Fruit fly (Drosophila melanogaster) whole organism, prepupa: ENCODE data around the gene CG6659.

ENCODE experiments used
- CG10631 ChIP-seq: fragments of 200-800 bp; sonication (Bioruptor generic); optimal IDR thresholded peaks from 2 replicates; lab custom pipeline; 2016; ENCODE audit warnings: missing biosample characterization, missing genetic modification characterization
- CG10669 ChIP-seq: fragments of 200-800 bp; sonication (Bioruptor generic); optimal IDR thresholded peaks from 3 replicates; lab custom pipeline; 2018; ENCODE audit warnings: missing biosample characterization, mild to moderate bottlenecking, missing genetic modification characterization, moderate library complexity
- CG11762 ChIP-seq: fragments of 200-800 bp; sonication (Bioruptor generic); optimal IDR thresholded peaks from 3 replicates; lab custom pipeline; 2016; ENCODE audit warnings: missing biosample characterization, missing genetic modification characterization; ENCODE audit not compliant: insufficient read depth
- CG11902 ChIP-seq: fragments of 200-800 bp; sonication (Bioruptor generic); optimal IDR thresholded peaks from 3 replicates; lab custom pipeline; 2016; ENCODE audit warnings: missing biosample characterization, missing genetic modification characterization
- CG3032 ChIP-seq: fragments of 200-800 bp; optimal IDR thresholded peaks from 2 replicates; lab custom pipeline; 2019; ENCODE audit warnings: missing biosample characterization, mild to moderate bottlenecking, missing genetic modification characterization, moderate library complexity
- CG31627 ChIP-seq: fragments of 200-800 bp; sonication (Bioruptor generic); optimal IDR thresholded peaks from 3 replicates; lab custom pipeline; 2016; ENCODE audit warnings: missing biosample characterization, missing genetic modification characterization
- CG34406 ChIP-seq: fragments of 200-800 bp; sonication (Bioruptor generic); optimal IDR thresholded peaks from 3 replicates; lab custom pipeline; 2016; ENCODE audit warnings: missing biosample characterization, missing genetic modification characterization
- CG3919 ChIP-seq: fragments of 200-800 bp; sonication (Bioruptor generic); optimal IDR thresholded peaks from 3 replicates; lab custom pipeline; 2016; ENCODE audit warnings: missing biosample characterization, missing genetic modification characterization
- CG4318 ChIP-seq: fragments of 200-800 bp; sonication (Bioruptor generic); optimal IDR thresholded peaks from 3 replicates; lab custom pipeline; 2017; ENCODE audit warnings: missing biosample characterization, mild to moderate bottlenecking, missing genetic modification characterization
- CG6163 ChIP-seq: fragments of 200-800 bp; sonication (Bioruptor generic); IDR thresholded peaks from 3 replicates; pipeline ENCODE4 v1.3.6; 2022; ENCODE audit warnings: missing biosample characterization, missing genetic modification characterization
- CG6276 ChIP-seq: fragments of 200-800 bp; sonication (Bioruptor generic); optimal IDR thresholded peaks from 2 replicates; lab custom pipeline; 2017; ENCODE audit warnings: missing biosample characterization, mild to moderate bottlenecking, missing genetic modification characterization
- CG6808 ChIP-seq: fragments of 200-800 bp; sonication (Bioruptor generic); optimal IDR thresholded peaks from 3 replicates; lab custom pipeline; 2017; ENCODE audit warnings: missing biosample characterization, missing genetic modification characterization, mild to moderate bottlenecking, moderate library complexity, missing genetic modification reagents
- CG6854 ChIP-seq: fragments of 200-800 bp; sonication (Bioruptor generic); optimal IDR thresholded peaks from 2 replicates; lab custom pipeline; 2017; ENCODE audit warnings: missing biosample characterization, mild to moderate bottlenecking, missing genetic modification characterization
- CG7368 ChIP-seq: fragments of 200-800 bp; sonication (Bioruptor generic); optimal IDR thresholded peaks from 3 replicates; lab custom pipeline; 2016; ENCODE audit warnings: missing biosample characterization, missing genetic modification characterization
- CG8119 ChIP-seq: fragments of 200-800 bp; sonication (Bioruptor generic); IDR thresholded peaks from 3 replicates; pipeline ENCODE4 v1.3.6; 2022; ENCODE audit warnings: missing biosample characterization, missing genetic modification characterization
- CG8319 ChIP-seq: fragments of 200-800 bp; sonication (Bioruptor generic); optimal IDR thresholded peaks from 3 replicates; lab custom pipeline; 2016; ENCODE audit warnings: missing biosample characterization, missing genetic modification characterization
- CG8632 ChIP-seq: fragments of 200-800 bp; sonication (Bioruptor generic); optimal IDR thresholded peaks from 3 replicates; lab custom pipeline; 2016; ENCODE audit warnings: missing biosample characterization, missing genetic modification characterization
- CG9139 ChIP-seq: fragments of 200-800 bp; sonication (Bioruptor generic); optimal IDR thresholded peaks from 3 replicates; lab custom pipeline; 2017; ENCODE audit warnings: missing biosample characterization, mild to moderate bottlenecking, missing genetic modification characterization
- Eip93F ChIP-seq: fragments of 200-800 bp; sonication (Bioruptor generic); optimal IDR thresholded peaks from 2 replicates; lab custom pipeline; 2016; ENCODE audit warnings: missing biosample characterization, mild to moderate bottlenecking, missing genetic modification characterization
- Ets21C ChIP-seq: fragments of 200-800 bp; sonication (Bioruptor generic); optimal IDR thresholded peaks from 3 replicates; lab custom pipeline; 2016; ENCODE audit warnings: missing biosample characterization, missing genetic modification characterization
- Hr38 ChIP-seq: sonication (Bioruptor generic); optimal IDR thresholded peaks from 2 replicates; lab custom pipeline; 2016; ENCODE audit warnings: missing biosample characterization, missing genetic modification characterization
- Hr39 ChIP-seq: fragments of 200-800 bp; sonication (Bioruptor generic); optimal IDR thresholded peaks from 2 replicates; lab custom pipeline; 2016; ENCODE audit warnings: missing biosample characterization, missing genetic modification characterization
- Hr4 ChIP-seq: fragments of 200-800 bp; sonication (Bioruptor generic); optimal IDR thresholded peaks from 3 replicates; lab custom pipeline; 2016; ENCODE audit warnings: missing biosample characterization, missing genetic modification characterization
- Lpt ChIP-seq: fragments of 200-800 bp; sonication (Bioruptor generic); optimal IDR thresholded peaks from 3 replicates; lab custom pipeline; 2016; ENCODE audit warnings: missing biosample characterization, missing genetic modification characterization
- OdsH ChIP-seq: fragments of 200-800 bp; sonication (Bioruptor generic); optimal IDR thresholded peaks from 3 replicates; lab custom pipeline; 2016; ENCODE audit warnings: missing biosample characterization, missing genetic modification characterization
- Smox ChIP-seq: fragments of 200-800 bp; sonication (Bioruptor generic); optimal IDR thresholded peaks from 3 replicates; lab custom pipeline; 2016; ENCODE audit warnings: missing biosample characterization, missing genetic modification characterization
- Sox102F ChIP-seq: fragments of 200-800 bp; sonication (Bioruptor generic); optimal IDR thresholded peaks from 2 replicates; lab custom pipeline; 2016; ENCODE audit warnings: missing biosample characterization, mild to moderate bottlenecking, missing genetic modification characterization
- acj6 ChIP-seq: fragments of 200-800 bp; sonication (Bioruptor generic); optimal IDR thresholded peaks from 3 replicates; lab custom pipeline; 2016; ENCODE audit warnings: missing biosample characterization, missing genetic modification characterization
- cyc ChIP-seq: fragments of 200-800 bp; sonication (Bioruptor generic); optimal IDR thresholded peaks from 3 replicates; lab custom pipeline; 2016; ENCODE audit warnings: missing biosample characterization, missing genetic modification characterization
- dac ChIP-seq: fragments of 200-800 bp; sonication (Bioruptor generic); optimal IDR thresholded peaks from 2 replicates; lab custom pipeline; 2017; ENCODE audit warnings: missing biosample characterization, mild to moderate bottlenecking, missing genetic modification characterization
- eg ChIP-seq: fragments of 200-800 bp; sonication (Bioruptor generic); IDR thresholded peaks from 3 replicates; pipeline ENCODE4 v1.3.6; 2022; ENCODE audit warnings: missing biosample characterization, missing genetic modification characterization
- esn ChIP-seq: fragments of 200-800 bp; sonication (Bioruptor generic); optimal IDR thresholded peaks from 2 replicates; lab custom pipeline; 2016; ENCODE audit warnings: missing biosample characterization, mild to moderate bottlenecking, missing genetic modification characterization, moderate library complexity
- fd85E ChIP-seq: fragments of 200-800 bp; sonication (Bioruptor generic); optimal IDR thresholded peaks from 3 replicates; lab custom pipeline; 2016; ENCODE audit warnings: missing biosample characterization, missing genetic modification characterization
- fkh ChIP-seq: fragments of 200-800 bp; sonication (Bioruptor generic); optimal IDR thresholded peaks from 3 replicates; lab custom pipeline; 2017; ENCODE audit warnings: missing biosample characterization, mild to moderate bottlenecking, missing genetic modification characterization, moderate library complexity
- lz ChIP-seq: fragments of 200-800 bp; sonication (Bioruptor generic); optimal IDR thresholded peaks from 3 replicates; lab custom pipeline; 2016; ENCODE audit warnings: missing biosample characterization, missing genetic modification characterization
- net ChIP-seq: fragments of 200-800 bp; sonication (Bioruptor generic); optimal IDR thresholded peaks from 3 replicates; lab custom pipeline; 2016; ENCODE audit warnings: missing biosample characterization, missing genetic modification characterization
- pdm3 ChIP-seq: fragments of 200-800 bp; sonication (Bioruptor generic); optimal IDR thresholded peaks from 3 replicates; lab custom pipeline; 2016; ENCODE audit warnings: missing biosample characterization, missing genetic modification characterization
- salr ChIP-seq, 2 experiments: fragments of 200-800 bp; sonication (Bioruptor generic); optimal IDR thresholded peaks; 3 replicates each; lab custom pipeline; 2016 to 2018; ENCODE audit warnings: missing biosample characterization in 2 of 2, missing genetic modification characterization in 2 of 2, mild to moderate bottlenecking in 1 of 2
- spab ChIP-seq: fragments of 200-800 bp; sonication (Bioruptor generic); optimal IDR thresholded peaks from 2 replicates; lab custom pipeline; 2017; ENCODE audit warnings: missing biosample characterization, mild to moderate bottlenecking, missing genetic modification characterization, missing genetic modification reagents
- svp ChIP-seq: fragments of 200-800 bp; sonication (Bioruptor generic); peaks from one replicate; lab custom pipeline; 2016; ENCODE audit warnings: missing biosample characterization, missing genetic modification characterization
- topi ChIP-seq: fragments of 200-800 bp; sonication (Bioruptor generic); optimal IDR thresholded peaks from 3 replicates; lab custom pipeline; 2016; ENCODE audit warnings: missing biosample characterization, missing genetic modification characterization
- vri ChIP-seq: fragments of 200-800 bp; sonication (Bioruptor generic); optimal IDR thresholded peaks from 3 replicates; lab custom pipeline; 2016; ENCODE audit warnings: missing biosample characterization, mild to moderate bottlenecking, missing genetic modification characterization

CG6659 gene

dm6 chrX:18613434-18613833 lies 43.7 kb downstream of the CG6659 start (continued):
- TF ChIP-seq Hr38 = no peak
- no peak for TF ChIP-seq CG7368
- TF ChIP-seq Sox102F (GFP tag; lab: Kevin White, UChicago) = peak; percentile 29
- TF ChIP-seq esn = no peak
- TF ChIP-seq CG4318 = no peak
- TF ChIP-seq spab = peak; percentile 9
- TF ChIP-seq CG10669 (GFP tag; lab: Kevin White, UChicago) = peak; percentile 46
- TF ChIP-seq eg = no peak
- TF ChIP-seq fd85E (GFP tag; lab: Kevin White, UChicago) = no peak
- no peak for TF ChIP-seq CG8119 (GFP tag; lab: Robert Waterston, UW)
- no peak for TF ChIP-seq net
- no peak for TF ChIP-seq CG8319 (GFP tag; lab: Kevin White, UChicago)
- TF ChIP-seq CG3919 (GFP tag; lab: Kevin White, UChicago) = peak; percentile 22
- peak; percentile 26 for TF ChIP-seq CG11902 (GFP tag; lab: Kevin White, UChicago)
- no peak for TF ChIP-seq topi (GFP tag; lab: Kevin White, UChicago)
- TF ChIP-seq Smox (GFP tag; lab: Kevin White, UChicago) = peak; percentile 31
- no peak for TF ChIP-seq Lpt (GFP tag; lab: Kevin White, UChicago)
- TF ChIP-seq OdsH (GFP tag; lab: Kevin White, UChicago) = peak; percentile 22
- no peak for TF ChIP-seq CG9139 (GFP tag; lab: Kevin White, UChicago)
- peak; percentile 22 for TF ChIP-seq CG10631
- TF ChIP-seq CG31627 (GFP tag; lab: Kevin White, UChicago) = peak; percentile 49
- no peak for TF ChIP-seq CG11762 (GFP tag; lab: Kevin White, UChicago)
- TF ChIP-seq CG6276 (GFP tag; lab: Kevin White, UChicago) = no peak
- peak; percentile 10 for TF ChIP-seq Hr4 (GFP tag; lab: Kevin White, UChicago)
- no peak for TF ChIP-seq salr (GFP tag; optimal IDR thresholded peaks at IDR 0.05; lab: Kevin White, UChicago)
- no peak for TF ChIP-seq fkh (GFP tag; lab: Kevin White, UChicago)
- no peak for TF ChIP-seq CG6854 (GFP tag; lab: Kevin White, UChicago)
- no peak for TF ChIP-seq Eip93F (GFP tag; lab: Kevin White, UChicago)
- TF ChIP-seq cyc (GFP tag; lab: Kevin White, UChicago) = peak; percentile 50
- TF ChIP-seq Hr39 (GFP tag; lab: Kevin White, UChicago) = peak; percentile 49
- no peak for TF ChIP-seq CG8632 (GFP tag; lab: Kevin White, UChicago)
- no peak for TF ChIP-seq vri (GFP tag; lab: Kevin White, UChicago)
- TF ChIP-seq CG6808 (GFP tag; lab: Kevin White, UChicago) = peak; percentile 12
- TF ChIP-seq Ets21C (GFP tag; lab: Kevin White, UChicago) = peak; percentile 27
- peak; percentile 34 for TF ChIP-seq pdm3 (GFP tag; lab: Kevin White, UChicago)
- TF ChIP-seq svp = peak; percentile 64
- TF ChIP-seq dac = no peak
- peak; percentile 38 for TF ChIP-seq acj6
- TF ChIP-seq CG6163 (GFP tag; lab: Robert Waterston, UW) = peak; percentile 48; the same call in 1 of the 3 replicates
- TF ChIP-seq lz (GFP tag; lab: Kevin White, UChicago) = peak; percentile 42
- TF ChIP-seq CG34406 (GFP tag; lab: Kevin White, UChicago) = no peak
- peak; percentile 21 for TF ChIP-seq CG3032 (tag; lab: Kevin White, UChicago)
